Worm (Caenorhabditis elegans) whole organism, young adult: ENCODE results near the gene srj-21.

Experiments used
- lin-40 ChIP-seq: sonication (generic microtip); optimal IDR thresholded peaks from 2 replicates; lab custom pipeline; 2016; ENCODE audit warnings: missing genetic modification characterization, mild to moderate bottlenecking, missing compliant biosample characterization, missing genotype, missing genetic modification reagents
- snpc-4 ChIP-seq, 5 experiments: fragments of 150-350 bp in 1 of 5; sonication (generic microtip) in 4 of 5; optimal IDR thresholded peaks; 2 replicates each; lab custom pipeline; 2014 to 2018; ENCODE audit warnings: missing genetic modification characterization in 5 of 5, missing biosample characterization in 3 of 5, antibody characterized with exemption in 2 of 5, mild to moderate bottlenecking in 2 of 5, missing compliant biosample characterization in 2 of 5, missing genotype in 2 of 5, moderate library complexity in 2 of 5, missing genetic modification reagents in 1 of 5

- TF ChIP-seq snpc-4 (GFP tag; optimal IDR thresholded peaks at IDR 0.05; lab: Kevin White, UChicago) (no peak), snpc-4 (tag; optimal IDR thresholded peaks at IDR 0.05; lab: Kevin White, UChicago) (no peak), lin-40 (tag; lab: Kevin White, UChicago) (no peak)
Observed at ce11 chrV:10758658-10759057, 13.5 kb downstream of the srj-21 start, which contains the start of gene F28H7.8.
